Fruit fly (Drosophila melanogaster) Kc167 (cell line): Measurements from ENCODE around the gene Dlip2.

Experiments used
- Myc ChIP-seq: fragments of >200 bp; optimal IDR thresholded peaks from 2 replicates; lab custom pipeline; 2017; ENCODE audit warnings: missing external identifiers
- Sin3A ChIP-seq: fragments of >200 bp; optimal IDR thresholded peaks from 2 replicates; lab custom pipeline; 2018; ENCODE audit warnings: missing external identifiers
- h ChIP-seq: fragments of >200 bp; optimal IDR thresholded peaks from 3 replicates; lab custom pipeline; 2018; ENCODE audit warnings: missing external identifiers
- insv ChIP-seq: fragments of >200 bp; optimal IDR thresholded peaks from 3 replicates; lab custom pipeline; 2018; ENCODE audit warnings: missing external identifiers
- psq ChIP-seq: fragments of >200 bp; optimal IDR thresholded peaks from 2 replicates; lab custom pipeline; 2017; ENCODE audit warnings: missing external identifiers
- ttk ChIP-seq: sonication (Bioruptor generic); optimal IDR thresholded peaks from 2 replicates; lab custom pipeline; 2017; ENCODE audit warnings: missing external identifiers

Gene Dlip2

DNA sequence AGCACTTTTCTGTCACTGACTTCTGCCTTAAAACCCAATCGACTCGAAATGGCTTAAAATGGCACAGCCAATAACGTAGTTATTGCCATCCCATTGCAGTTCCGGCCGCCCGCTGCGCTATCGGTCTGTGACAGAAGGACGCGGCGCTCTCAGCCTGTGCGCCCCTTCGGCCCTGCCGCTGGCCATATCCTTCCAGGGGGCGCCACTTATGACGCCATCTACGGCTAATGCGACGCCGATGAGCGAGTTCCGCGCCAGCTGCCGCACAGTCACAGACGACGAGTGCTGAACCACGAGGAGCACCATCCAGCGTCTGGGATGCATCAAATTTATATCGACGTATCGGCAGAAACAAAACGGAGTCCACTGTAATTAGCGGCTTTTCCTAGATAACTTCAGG is 12.8 kb downstream of the Dlip2 start:
- TF ChIP-seq ttk (lab: Kevin White, UChicago) (no peak), Sin3A (lab: Kevin White, UChicago) (no peak), psq (lab: Kevin White, UChicago) (no peak), h (no peak), Myc (lab: Kevin White, UChicago) (no peak), insv (no peak)

DNA sequence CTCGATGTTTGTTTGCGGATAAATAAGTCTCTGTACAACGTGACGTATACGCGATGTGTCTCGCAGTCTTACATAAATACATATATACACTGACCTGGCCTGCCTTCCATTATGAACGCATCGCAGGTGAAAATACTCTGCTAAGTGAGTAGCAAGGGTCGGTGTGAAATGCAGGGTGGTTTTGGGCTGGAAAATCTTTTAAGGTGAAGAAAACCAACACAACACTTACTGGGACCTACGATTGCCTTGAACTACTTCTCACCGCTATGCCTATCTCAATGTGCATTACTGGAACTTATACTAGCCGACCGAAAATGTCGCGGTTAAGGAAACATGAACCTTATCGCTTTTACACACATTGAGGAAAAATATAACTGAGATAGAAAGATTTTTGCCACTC is 29.3 kb downstream of the Dlip2 start:
- TF ChIP-seq Sin3A (lab: Kevin White, UChicago) (no peak), psq (lab: Kevin White, UChicago) (no peak), h (no peak), insv (no peak), Myc (lab: Kevin White, UChicago) (no peak), ttk (lab: Kevin White, UChicago) (no peak)

DNA sequence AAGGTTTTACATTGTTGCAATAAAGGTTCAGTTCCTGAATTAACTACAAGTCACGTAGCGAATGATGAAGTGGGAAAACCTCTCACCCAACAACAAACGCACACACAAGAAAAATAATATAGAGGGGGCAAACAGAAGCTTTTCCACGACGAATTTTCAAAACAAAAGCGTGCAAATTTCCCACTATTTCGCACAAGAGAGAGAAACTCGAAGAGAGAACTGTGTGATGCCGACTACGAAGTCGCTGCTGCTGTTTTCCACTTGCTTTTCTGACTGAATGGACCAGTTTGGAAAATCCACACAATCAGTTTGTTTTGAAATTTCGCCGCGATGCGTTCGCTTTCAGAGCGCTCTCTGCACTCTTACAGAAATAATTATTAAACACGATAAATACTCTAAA is 32.9 kb downstream of the Dlip2 start, which contains the start of gene 5-HT2A:
TSS of gene 5-HT2A (plus strand) at position 301 of the 400 bp plus-strand sequence.
- no peak for TF ChIP-seq ttk (lab: Kevin White, UChicago)
- no peak for TF ChIP-seq insv
- no peak for TF ChIP-seq Myc (lab: Kevin White, UChicago)
- no peak for TF ChIP-seq psq (lab: Kevin White, UChicago)
- no peak for TF ChIP-seq h
- TF ChIP-seq Sin3A (lab: Kevin White, UChicago) = no peak

DNA sequence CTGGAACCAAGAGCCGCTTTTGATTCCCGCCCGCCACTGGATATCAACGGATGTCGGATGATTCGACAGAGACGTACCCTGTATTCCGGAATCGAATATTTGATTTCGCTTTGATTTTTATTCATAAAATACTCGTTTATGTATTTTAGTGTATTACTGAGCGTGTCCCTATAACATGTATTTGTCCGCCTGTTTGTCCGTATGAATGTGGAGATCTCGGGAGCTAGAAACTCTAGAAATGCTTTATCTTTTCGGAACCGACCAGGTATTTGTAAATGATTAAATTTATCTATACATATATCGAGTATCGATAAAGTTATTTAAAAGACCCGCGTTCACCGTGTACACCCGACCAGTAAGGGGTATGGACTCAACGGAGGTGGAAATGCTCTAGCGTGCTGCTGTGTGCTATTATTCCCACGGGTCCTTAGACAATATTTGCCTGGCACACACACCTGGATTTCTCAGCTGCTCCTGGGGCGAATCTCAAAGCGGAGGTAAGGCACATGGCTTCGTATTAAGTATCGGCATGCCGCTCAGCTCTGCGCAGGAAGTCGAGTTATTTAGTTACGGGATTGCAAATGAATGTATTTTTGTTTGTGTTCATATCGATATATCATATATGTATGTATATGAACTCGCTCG is 43.4 kb downstream of the Dlip2 start:
- TF ChIP-seq h = no peak
- no peak for TF ChIP-seq Sin3A (lab: Kevin White, UChicago)
- TF ChIP-seq insv = no peak
- no peak for TF ChIP-seq psq (lab: Kevin White, UChicago)
- no peak for TF ChIP-seq Myc (lab: Kevin White, UChicago)
- TF ChIP-seq ttk (lab: Kevin White, UChicago) = no peak

DNA sequence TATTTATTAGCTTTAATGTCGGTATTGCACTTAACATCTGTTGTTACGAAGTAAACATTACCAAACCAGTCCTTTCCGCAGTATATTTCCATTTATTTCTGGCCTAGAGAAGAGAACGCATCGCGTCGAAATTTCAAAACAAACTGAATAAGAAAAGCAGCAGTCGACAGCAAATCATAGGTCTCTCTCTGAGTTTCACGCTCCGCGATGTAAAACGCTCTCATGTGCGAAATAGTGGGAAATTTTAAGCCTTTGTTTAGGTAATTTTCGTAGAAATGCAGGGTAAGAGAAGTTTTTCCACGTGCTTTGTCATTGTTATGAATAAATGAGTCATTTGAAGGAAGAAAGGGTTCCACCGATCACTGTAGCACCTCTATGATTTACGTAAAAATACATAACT is 45.8 kb downstream of the Dlip2 start:
- TF ChIP-seq Myc (lab: Kevin White, UChicago) (no peak), psq (lab: Kevin White, UChicago) (no peak), Sin3A (lab: Kevin White, UChicago) (no peak), ttk (lab: Kevin White, UChicago) (no peak), h (no peak), insv (no peak)
